Worm (Caenorhabditis elegans) whole organism, L4 larva: ENCODE measurements around the gene mct-6.

Experiments
- D1046.2 ChIP-seq: fragments of 200-800 bp; sonication (Bioruptor generic); IDR thresholded peaks from 2 replicates; pipeline ENCODE4 v1.3.6; 2022; ENCODE audit warnings: missing genetic modification characterization, missing compliant biosample characterization
- F26F4.8 ChIP-seq: fragments of 200-800 bp; sonication (Bioruptor generic); conservative IDR thresholded peaks from 2 replicates; pipeline ENCODE4 v1.3.6; 2022; ENCODE audit warnings: missing genetic modification characterization, missing compliant biosample characterization
- Y105C5A.15 ChIP-seq: fragments of 200-800 bp; sonication (Bioruptor generic); IDR thresholded peaks from 2 replicates; pipeline ENCODE4 v1.3.6; 2022; ENCODE audit warnings: missing genetic modification characterization, missing compliant biosample characterization
- Y48G9A.11 ChIP-seq: fragments of 200-800 bp; sonication (Bioruptor generic); IDR thresholded peaks from 2 replicates; pipeline ENCODE4 v1.3.6; 2022; ENCODE audit warnings: missing genetic modification reagents, missing genetic modification characterization, missing compliant biosample characterization
- ZK337.2 ChIP-seq: fragments of 200-800 bp; sonication (Bioruptor generic); IDR thresholded peaks from 2 replicates; pipeline ENCODE4 v1.3.6; 2022; ENCODE audit warnings: missing genetic modification reagents, missing genetic modification characterization, missing compliant biosample characterization
- ZK546.5 ChIP-seq, 2 experiments: sonication (generic microtip); optimal IDR thresholded peaks; 2 replicates each; lab custom pipeline; 2017; ENCODE audit warnings: missing biosample characterization in 2 of 2, missing genetic modification characterization in 2 of 2
- aha-1 ChIP-seq: fragments of 150-350 bp; peaks from one replicate; lab custom pipeline; 2014; ENCODE audit warnings: missing biosample characterization, missing genetic modification characterization
- arid-1 ChIP-seq: fragments of 200-800 bp; sonication (Bioruptor generic); conservative IDR thresholded peaks from 2 replicates; pipeline ENCODE4 v1.3.6; 2022; ENCODE audit warnings: missing genetic modification reagents, missing genetic modification characterization, missing compliant biosample characterization
- ceh-28 ChIP-seq: fragments of 150-350 bp; optimal IDR thresholded peaks from 2 replicates; lab custom pipeline; 2014; ENCODE audit warnings: missing biosample characterization, missing genetic modification reagents, missing genetic modification characterization
- ceh-62 ChIP-seq: sonication (generic microtip); optimal IDR thresholded peaks from 2 replicates; lab custom pipeline; 2017; ENCODE audit warnings: missing biosample characterization, missing genetic modification characterization
- ctbp-1 ChIP-seq: fragments of 200-800 bp; sonication (Bioruptor generic); IDR thresholded peaks from 2 replicates; pipeline ENCODE4 v1.3.6; 2022; ENCODE audit warnings: missing genetic modification reagents, missing genetic modification characterization, missing compliant biosample characterization
- daf-12 ChIP-seq: fragments of 150-350 bp; optimal IDR thresholded peaks from 2 replicates; lab custom pipeline; 2014; ENCODE audit warnings: missing biosample characterization, missing genetic modification reagents, missing genetic modification characterization
- daf-16 ChIP-seq, 3 experiments: sonication (generic microtip); optimal IDR thresholded peaks; 2 replicates each; lab custom pipeline; 2016 to 2017; ENCODE audit warnings: missing genetic modification characterization in 3 of 3, missing genetic modification reagents in 3 of 3, mild to moderate bottlenecking in 2 of 3, missing compliant biosample characterization in 2 of 3, missing biosample characterization in 1 of 3, moderate library complexity in 1 of 3
- daf-19 ChIP-seq: fragments of 200-800 bp; sonication (Bioruptor generic); conservative IDR thresholded peaks from 2 replicates; pipeline ENCODE4 v1.3.6; 2022; ENCODE audit warnings: missing genetic modification characterization, missing compliant biosample characterization
- dmd-6 ChIP-seq: fragments of 200-800 bp; sonication (Bioruptor generic); IDR thresholded peaks from 2 replicates; pipeline ENCODE4 v1.3.6; 2022; ENCODE audit warnings: missing genetic modification reagents, missing genetic modification characterization, missing compliant biosample characterization
- dmd-9 ChIP-seq: fragments of 200-800 bp; sonication (Bioruptor generic); IDR thresholded peaks from 2 replicates; pipeline ENCODE4 v1.3.6; 2022; ENCODE audit warnings: missing genetic modification reagents, missing genetic modification characterization, missing compliant biosample characterization
- duxl-1 ChIP-seq: sonication (generic microtip); optimal IDR thresholded peaks from 2 replicates; lab custom pipeline; 2016; ENCODE audit warnings: mild to moderate bottlenecking, missing genetic modification characterization, moderate library complexity, missing compliant biosample characterization; ENCODE audit not compliant: poor library complexity
- fos-1 ChIP-seq: fragments of 150-350 bp; optimal IDR thresholded peaks from 2 replicates; lab custom pipeline; 2014; ENCODE audit warnings: missing biosample characterization, missing genetic modification characterization
- hif-1 ChIP-seq, 2 experiments: sonication (generic microtip); optimal IDR thresholded peaks; 2 replicates each; lab custom pipeline; 2016 to 2017; ENCODE audit warnings: missing compliant biosample characterization in 2 of 2, missing genetic modification characterization in 2 of 2, missing genetic modification reagents in 2 of 2, missing genotype in 2 of 2, mild to moderate bottlenecking in 1 of 2
- hlh-11 ChIP-seq: fragments of 200-800 bp; sonication (Bioruptor generic); optimal IDR thresholded peaks from 2 replicates; lab custom pipeline; 2018; ENCODE audit warnings: mild to moderate bottlenecking, missing genetic modification characterization, missing compliant biosample characterization
- hlh-30 ChIP-seq: sonication (generic microtip); optimal IDR thresholded peaks from 2 replicates; lab custom pipeline; 2017; ENCODE audit warnings: antibody characterized with exemption, mild to moderate bottlenecking, missing genetic modification characterization, missing compliant biosample characterization; ENCODE audit not compliant: insufficient read depth
- hmg-1.1 ChIP-seq: fragments of 200-800 bp; sonication (Bioruptor generic); IDR thresholded peaks from 2 replicates; pipeline ENCODE4 v1.3.6; 2022; ENCODE audit warnings: missing genetic modification reagents, missing genetic modification characterization, missing compliant biosample characterization
- lim-7 ChIP-seq: fragments of 200-800 bp; sonication (Bioruptor generic); IDR thresholded peaks from 2 replicates; pipeline ENCODE4 v1.3.6; 2022; ENCODE audit warnings: missing genetic modification characterization, missing compliant biosample characterization
- lin-15B ChIP-seq: fragments of 150-350 bp; sonication (generic microtip); optimal IDR thresholded peaks from 3 replicates; lab custom pipeline; 2014; ENCODE audit warnings: missing biosample characterization, missing genetic modification characterization
- lin-38 ChIP-seq: fragments of 200-800 bp; sonication (Bioruptor generic); IDR thresholded peaks from 2 replicates; pipeline ENCODE4 v1.3.6; 2022; ENCODE audit warnings: missing genetic modification reagents, missing genetic modification characterization, missing compliant biosample characterization
- lin-39 ChIP-seq: fragments of 150-350 bp; optimal IDR thresholded peaks from 2 replicates; lab custom pipeline; 2014; ENCODE audit warnings: missing biosample characterization, missing genetic modification reagents, missing genetic modification characterization
- lsy-2 ChIP-seq, 2 experiments: fragments of 150-350 bp in 1 of 2; sonication (generic microtip) in 1 of 2; optimal IDR thresholded peaks; 2 replicates each; lab custom pipeline; 2014 to 2017; ENCODE audit warnings: missing biosample characterization in 2 of 2, missing genetic modification characterization in 2 of 2
- madf-9 ChIP-seq: fragments of 200-800 bp; sonication (Bioruptor generic); conservative IDR thresholded peaks from 2 replicates; pipeline ENCODE4 v1.3.6; 2022; ENCODE audit warnings: missing genetic modification reagents, missing genetic modification characterization, missing compliant biosample characterization
- mdl-1 ChIP-seq, 2 experiments: fragments of 150-350 bp in 1 of 2; sonication (generic microtip) in 1 of 2; optimal IDR thresholded peaks; 2 replicates each; lab custom pipeline; 2014 to 2017; ENCODE audit warnings: missing biosample characterization in 2 of 2, missing genetic modification characterization in 2 of 2
- mdt-29 ChIP-seq: fragments of 200-800 bp; sonication (Bioruptor generic); IDR thresholded peaks from 2 replicates; pipeline ENCODE4 v1.3.6; 2022; ENCODE audit warnings: missing genetic modification reagents, missing genetic modification characterization, missing compliant biosample characterization
- mep-1 ChIP-seq: fragments of 150-350 bp; sonication (generic microtip); optimal IDR thresholded peaks from 3 replicates; lab custom pipeline; 2014; ENCODE audit warnings: missing biosample characterization, missing genetic modification characterization
- mxl-2 ChIP-seq: fragments of 200-800 bp; sonication (Bioruptor generic); conservative IDR thresholded peaks from 2 replicates; pipeline ENCODE4 v1.3.6; 2022; ENCODE audit warnings: missing genetic modification reagents, missing genetic modification characterization, missing compliant biosample characterization
- mxl-3 ChIP-seq: fragments of 200-800 bp; sonication (Bioruptor generic); optimal IDR thresholded peaks from 2 replicates; lab custom pipeline; 2018; ENCODE audit warnings: mild to moderate bottlenecking, missing genetic modification characterization, missing compliant biosample characterization
- nhr-10 ChIP-seq: fragments of 150-350 bp; optimal IDR thresholded peaks from 2 replicates; lab custom pipeline; 2014; ENCODE audit warnings: missing biosample characterization, missing genetic modification characterization
- nhr-11 ChIP-seq: fragments of 150-350 bp; optimal IDR thresholded peaks from 2 replicates; lab custom pipeline; 2014; ENCODE audit warnings: missing biosample characterization, missing genetic modification characterization
- nhr-111 ChIP-seq: fragments of 200-800 bp; sonication (Bioruptor generic); optimal IDR thresholded peaks from 2 replicates; lab custom pipeline; 2018; ENCODE audit warnings: mild to moderate bottlenecking, missing genetic modification characterization, missing compliant biosample characterization
- nhr-42 ChIP-seq: fragments of 200-800 bp; sonication (Bioruptor generic); IDR thresholded peaks from 2 replicates; pipeline ENCODE4 v1.3.6; 2022; ENCODE audit warnings: missing genetic modification characterization, missing compliant biosample characterization
- nhr-48 ChIP-seq: sonication (generic microtip); optimal IDR thresholded peaks from 2 replicates; lab custom pipeline; 2016; ENCODE audit warnings: mild to moderate bottlenecking, missing genetic modification characterization, missing compliant biosample characterization
- nhr-6 ChIP-seq: fragments of 150-350 bp; optimal IDR thresholded peaks from 2 replicates; lab custom pipeline; 2014; ENCODE audit warnings: missing biosample characterization, missing genetic modification characterization
- nhr-77 ChIP-seq: fragments of 150-350 bp; optimal IDR thresholded peaks from 2 replicates; lab custom pipeline; 2014; ENCODE audit warnings: missing biosample characterization, missing genetic modification characterization
- pha-4 ChIP-seq, 2 experiments: fragments of 150-350 bp in 1 of 2; fragments of 200-800 bp in 1 of 2; sonication (Bioruptor generic) in 1 of 2; IDR thresholded peaks in 1 of 2; optimal IDR thresholded peaks in 1 of 2; 2 replicates each; pipeline versions ENCODE4 v1.3.6 to Lab custom; 2014 to 2022; ENCODE audit warnings: missing genetic modification characterization in 2 of 2, missing genetic modification reagents in 2 of 2, missing biosample characterization in 1 of 2, missing compliant biosample characterization in 1 of 2
- pqm-1 ChIP-seq: sonication (generic microtip); optimal IDR thresholded peaks from 2 replicates; lab custom pipeline; 2017; ENCODE audit warnings: missing biosample characterization, missing genetic modification characterization
- spr-1 ChIP-seq: sonication (generic microtip); optimal IDR thresholded peaks from 2 replicates; lab custom pipeline; 2016; ENCODE audit warnings: mild to moderate bottlenecking, missing genetic modification characterization, missing compliant biosample characterization
- tag-97 ChIP-seq: fragments of 200-800 bp; sonication (Bioruptor generic); IDR thresholded peaks from 2 replicates; pipeline ENCODE4 v1.3.6; 2022; ENCODE audit warnings: missing genetic modification characterization, missing compliant biosample characterization
- unc-62 ChIP-seq, 3 experiments: fragments of 150-350 bp in 1 of 3; sonication (generic microtip); optimal IDR thresholded peaks in 2 of 3; peaks in 1 of 3; 1 replicate in 1 of 3; 2 replicates in 2 of 3; lab custom pipeline; 2014 to 2017; ENCODE audit warnings: missing biosample characterization in 3 of 3, missing genetic modification characterization in 3 of 3, missing genetic modification reagents in 3 of 3, missing genotype in 1 of 3
- zip-11 ChIP-seq: fragments of 200-800 bp; sonication (Bioruptor generic); IDR thresholded peaks from 2 replicates; pipeline ENCODE4 v1.3.6; 2022; ENCODE audit warnings: missing genetic modification characterization, missing compliant biosample characterization
- zip-2 ChIP-seq: fragments of 150-350 bp; optimal IDR thresholded peaks from 2 replicates; lab custom pipeline; 2014; ENCODE audit warnings: missing biosample characterization, missing genetic modification characterization

The mct-6 gene

ce11 chrX:16795978-16796377 lies 25.7 kb upstream of the mct-6 start, which contains the start of gene aak-2:
Gene aak-2 (plus strand): TSS chrX:16796087.
- TF ChIP-seq unc-62 (GFP tag; optimal IDR thresholded peaks at IDR 0.05 in 1 of 2; lab: Kevin White, UChicago) (peak in 1 of 2 experiments; percentile 41), unc-62 (tag; optimal IDR thresholded peaks at IDR 0.05; lab: Kevin White, UChicago) (no peak), pha-4 (GFP tag; IDR thresholded peaks at IDR 0.05; lab: Robert Waterston, UW) (no peak), pha-4 (tag; optimal IDR thresholded peaks at IDR 0.05; lab: Kevin White, UChicago) (no peak), aha-1 (tag; lab: Kevin White, UChicago) (peak; percentile 15)

- peak; percentile 45 for TF ChIP-seq mep-1 (tag; lab: Kevin White, UChicago)
- no peak for TF ChIP-seq fos-1 (tag; lab: Kevin White, UChicago)
- TF ChIP-seq daf-12 (tag; lab: Kevin White, UChicago) = no peak
- no peak for TF ChIP-seq nhr-48
- peak in 1 of 2 experiments; percentile 78 for TF ChIP-seq hif-1 (tag; optimal IDR thresholded peaks at IDR 0.05; lab: Kevin White, UChicago)
- TF ChIP-seq madf-9 (GFP tag; lab: Robert Waterston, UW) = no peak
- no peak for TF ChIP-seq pqm-1 (tag; lab: Kevin White, UChicago)
- no peak for TF ChIP-seq nhr-77 (tag; lab: Kevin White, UChicago)
- TF ChIP-seq lin-38 = no peak
- no peak for TF ChIP-seq dmd-9 (GFP tag; lab: Robert Waterston, UW)
- no peak for TF ChIP-seq nhr-6 (tag; lab: Kevin White, UChicago)
- TF ChIP-seq Y105C5A.15 = no peak
- TF ChIP-seq mdt-29 (GFP tag; lab: Robert Waterston, UW) = no peak
- no peak for TF ChIP-seq mxl-2 (GFP tag; lab: Robert Waterston, UW)
- TF ChIP-seq ctbp-1 (GFP tag; lab: Robert Waterston, UW) = 0 out of 2 replicates have a peak, but pooled peaks have one; percentile 38
- TF ChIP-seq F26F4.8 = no peak
- no peak for TF ChIP-seq Y48G9A.11
- TF ChIP-seq hlh-30 (tag; lab: Kevin White, UChicago) = peak; percentile 88
- TF ChIP-seq mdl-1 (tag; optimal IDR thresholded peaks at IDR 0.05; lab: Kevin White, UChicago) = peak in 1 of 2 experiments; percentile 62
- no peak for TF ChIP-seq daf-19 (GFP tag; lab: Robert Waterston, UW)
- no peak for TF ChIP-seq arid-1 (GFP tag; lab: Robert Waterston, UW)
- TF ChIP-seq spr-1 = no peak
- peak; percentile 30 for TF ChIP-seq hlh-11
- TF ChIP-seq nhr-111 (GFP tag; lab: Kevin White, UChicago) = no peak
- TF ChIP-seq lim-7 (GFP tag; lab: Robert Waterston, UW) = 0 out of 2 replicates have a peak, but pooled peaks have one; percentile 7
- TF ChIP-seq ZK546.5 (tag; optimal IDR thresholded peaks at IDR 0.05; lab: Kevin White, UChicago) = no peak
- TF ChIP-seq lsy-2 (tag; optimal IDR thresholded peaks at IDR 0.05; lab: Kevin White, UChicago) = peak in 1 of 2 experiments; percentile 48
- no peak for TF ChIP-seq ZK337.2 (GFP tag; lab: Robert Waterston, UW)
- TF ChIP-seq ceh-62 (tag; lab: Kevin White, UChicago) = no peak
- TF ChIP-seq tag-97 = no peak
- TF ChIP-seq nhr-10 (tag; lab: Kevin White, UChicago) = no peak
- TF ChIP-seq daf-16 (GFP tag; optimal IDR thresholded peaks at IDR 0.05; lab: Kevin White, UChicago) = no peak
- TF ChIP-seq daf-16 (tag; optimal IDR thresholded peaks at IDR 0.05; lab: Kevin White, UChicago) = peak; percentile 57
- TF ChIP-seq lin-39 (tag; lab: Kevin White, UChicago) = no peak
- peak; percentile 65 for TF ChIP-seq nhr-11
- TF ChIP-seq duxl-1 (tag; lab: Kevin White, UChicago) = peak; percentile 5
- no peak for TF ChIP-seq D1046.2 (GFP tag; lab: Robert Waterston, UW)
- no peak for TF ChIP-seq unc-62 (GFP tag; optimal IDR thresholded peaks at IDR 0.05 in 1 of 2; lab: Kevin White, UChicago)
- no peak for TF ChIP-seq unc-62 (tag; optimal IDR thresholded peaks at IDR 0.05; lab: Kevin White, UChicago)
- peak; percentile 40; the same call in 1 of the 2 replicates for TF ChIP-seq hmg-1.1
- no peak for TF ChIP-seq nhr-42
- TF ChIP-seq lin-15B (tag; lab: Kevin White, UChicago) = no peak
- TF ChIP-seq mxl-3 (GFP tag; lab: Kevin White, UChicago) = peak; percentile 83
- no peak for TF ChIP-seq zip-2
- no peak for TF ChIP-seq ceh-28 (tag; lab: Kevin White, UChicago)
- TF ChIP-seq aha-1 (tag; lab: Kevin White, UChicago) = peak; percentile 2
- TF ChIP-seq zip-11 (GFP tag; lab: Robert Waterston, UW) = no peak
- peak; percentile 64 for TF ChIP-seq dmd-6 (GFP tag; lab: Robert Waterston, UW)
Observed at ce11 chrX:16793470-16793869, 23.2 kb upstream of the mct-6 start.
